Fruit fly (Drosophila melanogaster) whole organism, prepupa: ENCODE measurements around the gene pzg.

Experiments used
- Blimp-1 ChIP-seq: fragments of 200-800 bp; sonication (Bioruptor generic); optimal IDR thresholded peaks from 3 replicates; lab custom pipeline; 2017; ENCODE audit warnings: missing biosample characterization, missing genetic modification characterization, mild to moderate bottlenecking, moderate library complexity, missing genetic modification reagents
- CG11902 ChIP-seq: fragments of 200-800 bp; sonication (Bioruptor generic); optimal IDR thresholded peaks from 3 replicates; lab custom pipeline; 2016; ENCODE audit warnings: missing biosample characterization, missing genetic modification characterization
- CG4318 ChIP-seq: fragments of 200-800 bp; sonication (Bioruptor generic); optimal IDR thresholded peaks from 3 replicates; lab custom pipeline; 2017; ENCODE audit warnings: missing biosample characterization, mild to moderate bottlenecking, missing genetic modification characterization
- CG7368 ChIP-seq: fragments of 200-800 bp; sonication (Bioruptor generic); optimal IDR thresholded peaks from 3 replicates; lab custom pipeline; 2016; ENCODE audit warnings: missing biosample characterization, missing genetic modification characterization
- CG8119 ChIP-seq: fragments of 200-800 bp; sonication (Bioruptor generic); IDR thresholded peaks from 3 replicates; pipeline ENCODE4 v1.3.6; 2022; ENCODE audit warnings: missing biosample characterization, missing genetic modification characterization
- Eip75B ChIP-seq: fragments of 200-800 bp; sonication (Bioruptor generic); optimal IDR thresholded peaks from 3 replicates; lab custom pipeline; 2016; ENCODE audit warnings: missing biosample characterization, missing genetic modification characterization
- Lpt ChIP-seq: fragments of 200-800 bp; sonication (Bioruptor generic); optimal IDR thresholded peaks from 3 replicates; lab custom pipeline; 2016; ENCODE audit warnings: missing biosample characterization, missing genetic modification characterization

dm6 chr3L:21270480-21270879 is 15.4 kb upstream of the pzg start, which contains the start of gene CG9389:
- TF ChIP-seq CG4318 (GFP tag; lab: Kevin White, UChicago), result no peak
- TF ChIP-seq Eip75B (GFP tag; lab: Kevin White, UChicago), result no peak
- no peak for TF ChIP-seq CG8119 (GFP tag; lab: Robert Waterston, UW)
- TF ChIP-seq Lpt (GFP tag; lab: Kevin White, UChicago), result no peak
- no peak for TF ChIP-seq CG11902 (GFP tag; lab: Kevin White, UChicago)
- TF ChIP-seq Blimp-1 (GFP tag; lab: Kevin White, UChicago), result no peak
- TF ChIP-seq CG7368 (GFP tag; lab: Kevin White, UChicago), result no peak
